Worm (Caenorhabditis elegans) whole organism, midembryonic: ENCODE results near the gene K11D12.6.

Experiments
- cog-1 ChIP-seq: sonication (generic microtip); optimal IDR thresholded peaks from 2 replicates; lab custom pipeline; 2016; ENCODE audit warnings: missing genetic modification characterization, missing compliant biosample characterization
- flt-1 ChIP-seq: fragments of 200-800 bp; sonication (Bioruptor generic); IDR thresholded peaks from 2 replicates; pipeline ENCODE4 v1.3.6; 2022; ENCODE audit warnings: missing genetic modification characterization, missing compliant biosample characterization
- klf-2 ChIP-seq: fragments of 200-800 bp; sonication (Bioruptor generic); conservative IDR thresholded peaks from 2 replicates; pipeline ENCODE4 v1.3.6; 2022; ENCODE audit warnings: missing genetic modification reagents, missing genetic modification characterization, missing compliant biosample characterization
- med-1 ChIP-seq: sonication (generic microtip); optimal IDR thresholded peaks from 2 replicates; lab custom pipeline; 2017; ENCODE audit warnings: missing genetic modification characterization, mild to moderate bottlenecking, missing compliant biosample characterization, antibody characterized with exemption, missing genetic modification reagents; ENCODE audit not compliant: insufficient read depth
- ref-1 ChIP-seq: fragments of 200-800 bp; sonication (Bioruptor generic); conservative IDR thresholded peaks from 2 replicates; pipeline ENCODE4 v1.3.6; 2022; ENCODE audit warnings: missing genetic modification reagents, missing genetic modification characterization, missing compliant biosample characterization
- tab-1 ChIP-seq: fragments of 200-800 bp; sonication (Bioruptor generic); IDR thresholded peaks from 2 replicates; pipeline ENCODE4 v1.3.6; 2022; ENCODE audit warnings: missing genetic modification characterization, missing compliant biosample characterization
- ztf-23 ChIP-seq: fragments of 200-800 bp; sonication (Bioruptor generic); IDR thresholded peaks from 2 replicates; pipeline ENCODE4 v1.3.6; 2022; ENCODE audit warnings: missing genetic modification reagents, missing genetic modification characterization, missing compliant biosample characterization
- ztf-29 ChIP-seq: fragments of 200-800 bp; sonication (Bioruptor generic); IDR thresholded peaks from 2 replicates; pipeline ENCODE4 v1.3.6; 2022; ENCODE audit warnings: missing genetic modification reagents, missing genetic modification characterization, missing compliant biosample characterization

DNA sequence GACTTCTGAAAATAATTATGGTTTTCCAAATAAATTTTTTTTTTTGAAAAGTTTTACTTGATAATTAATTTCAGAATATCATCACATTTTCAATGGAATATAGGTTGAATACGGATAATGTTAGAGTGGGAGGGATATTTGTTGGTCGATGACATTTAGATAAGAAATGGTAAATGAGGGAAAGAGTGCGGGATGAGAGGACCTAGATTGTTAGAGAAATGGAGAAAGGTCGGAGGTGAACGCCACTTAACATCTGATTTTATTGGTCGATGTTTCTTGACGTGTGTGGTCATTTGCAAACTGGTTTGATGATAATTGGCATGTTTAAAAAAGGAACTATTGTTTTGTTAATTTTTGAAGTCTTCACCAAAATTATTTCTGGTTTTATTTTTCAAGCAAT is 3.5 kb upstream of the K11D12.6 start:
- TF ChIP-seq cog-1 (tag; lab: Kevin White, UChicago) (no peak), tab-1 (no peak), ztf-23 (GFP tag; lab: Robert Waterston, UW) (no peak), flt-1 (GFP tag; lab: Robert Waterston, UW) (no peak), med-1 (no peak), ztf-29 (GFP tag; lab: Robert Waterston, UW) (no peak), klf-2 (GFP tag; lab: Robert Waterston, UW) (no peak), ref-1 (no peak)
